Worm (Caenorhabditis elegans) whole organism, L4/young adult: ENCODE measurements around the gene atf-6.

Experiments
- W03F9.2 ChIP-seq: fragments of 150-350 bp; optimal IDR thresholded peaks from 2 replicates; lab custom pipeline; 2014; ENCODE audit warnings: missing biosample characterization, missing genetic modification characterization
- dao-5 ChIP-seq: sonication (generic microtip); optimal IDR thresholded peaks from 2 replicates; lab custom pipeline; 2016; ENCODE audit warnings: missing genotype, missing genetic modification characterization, moderate library complexity, missing compliant biosample characterization
- him-1 ChIP-seq: sonication (generic microtip); optimal IDR thresholded peaks from 2 replicates; lab custom pipeline; 2016; ENCODE audit warnings: missing genotype, missing genetic modification reagents, missing genetic modification characterization, missing compliant biosample characterization

atf-6 gene

ce11 chrX:12525359-12525839, 44.7 kb downstream of the atf-6 start, which contains the start of gene scd-1:
Gene scd-1, minus strand, starts transcription at chrX:12525789.
- TF ChIP-seq W03F9.2 (tag; lab: Kevin White, UChicago) (no peak), dao-5 (tag; lab: Kevin White, UChicago) (no peak), him-1 (tag; lab: Kevin White, UChicago) (no peak)

- TF ChIP-seq W03F9.2 (tag; lab: Kevin White, UChicago): no peak
- no peak for TF ChIP-seq him-1 (tag; lab: Kevin White, UChicago)
- no peak for TF ChIP-seq dao-5 (tag; lab: Kevin White, UChicago)
These were observed 51.7 kb downstream of the atf-6 start for ce11 chrX:12532405-12532804.

- TF ChIP-seq dao-5 (tag; lab: Kevin White, UChicago) (no peak), him-1 (tag; lab: Kevin White, UChicago) (no peak), W03F9.2 (tag; lab: Kevin White, UChicago) (no peak)
These were observed 53.7 kb downstream of the atf-6 start for ce11 chrX:12534476-12534875.
